Worm (Caenorhabditis elegans) whole organism, L1 larva: Measurements from ENCODE around the gene H40L08.1.

Experiments used
- C16A3.4 ChIP-seq: fragments of 150-350 bp; optimal IDR thresholded peaks from 2 replicates; lab custom pipeline; 2014; ENCODE audit warnings: missing biosample characterization, missing genetic modification characterization
- F16B12.6 ChIP-seq: fragments of 150-350 bp; optimal IDR thresholded peaks from 2 replicates; lab custom pipeline; 2014; ENCODE audit warnings: missing biosample characterization, missing genetic modification characterization
- Y116A8C.19 ChIP-seq: sonication (generic microtip); optimal IDR thresholded peaks from 2 replicates; lab custom pipeline; 2016; ENCODE audit warnings: missing compliant biosample characterization, missing genetic modification characterization, borderline replicate concordance
- aha-1 ChIP-seq: fragments of 150-350 bp; optimal IDR thresholded peaks from 2 replicates; lab custom pipeline; 2014; ENCODE audit warnings: missing biosample characterization, missing genetic modification characterization
- alr-1 ChIP-seq: fragments of 200-800 bp; sonication (Bioruptor generic); optimal IDR thresholded peaks from 2 replicates; lab custom pipeline; 2018; ENCODE audit warnings: borderline replicate concordance, mild to moderate bottlenecking, missing genetic modification characterization, missing compliant biosample characterization
- aly-2 ChIP-seq: fragments of 150-350 bp; optimal IDR thresholded peaks from 2 replicates; lab custom pipeline; 2014; ENCODE audit warnings: missing biosample characterization, missing genetic modification characterization
- ama-1 ChIP-seq: fragments of 150-350 bp; optimal IDR thresholded peaks from 2 replicates; lab custom pipeline; 2014
- blmp-1 ChIP-seq: fragments of 150-350 bp; optimal IDR thresholded peaks from 2 replicates; lab custom pipeline; 2014; ENCODE audit warnings: missing biosample characterization, missing genetic modification characterization
- ceh-90 ChIP-seq: sonication (generic microtip); optimal IDR thresholded peaks from 2 replicates; lab custom pipeline; 2016; ENCODE audit warnings: missing genetic modification characterization, missing compliant biosample characterization
- dpl-1 ChIP-seq, 3 experiments: fragments of 150-350 bp in 2 of 3; sonication (generic microtip) in 1 of 3; optimal IDR thresholded peaks; 2 replicates each; lab custom pipeline; 2014 to 2017; ENCODE audit warnings: missing biosample characterization in 3 of 3, missing genetic modification characterization in 3 of 3, missing genetic modification reagents in 3 of 3
- efl-1 ChIP-seq, 4 experiments: fragments of 150-350 bp; optimal IDR thresholded peaks in 3 of 4; peaks in 1 of 4; 1 replicate in 1 of 4; 2 replicates in 3 of 4; lab custom pipeline; 2014; ENCODE audit warnings: missing biosample characterization in 2 of 4, missing genetic modification characterization in 2 of 4, missing genetic modification reagents in 2 of 4
- efl-3 ChIP-seq: fragments of 200-800 bp; sonication (Bioruptor generic); optimal IDR thresholded peaks from 2 replicates; lab custom pipeline; 2018; ENCODE audit warnings: mild to moderate bottlenecking, missing genetic modification characterization, missing compliant biosample characterization
- elt-3 ChIP-seq, 6 experiments: fragments of 150-350 bp in 1 of 6; sonication (generic microtip); optimal IDR thresholded peaks; 2 replicates each; lab custom pipeline; 2017 to 2018; ENCODE audit warnings: missing biosample characterization in 6 of 6, missing genetic modification characterization in 6 of 6, inconsistent platforms in 1 of 6
- ets-5 ChIP-seq: fragments of 200-800 bp; sonication (Bioruptor generic); IDR thresholded peaks from 2 replicates; pipeline ENCODE4 v1.3.6; 2022; ENCODE audit warnings: missing genetic modification characterization, missing compliant biosample characterization
- fkh-10 ChIP-seq: sonication (generic microtip); optimal IDR thresholded peaks from 2 replicates; lab custom pipeline; 2017; ENCODE audit warnings: missing biosample characterization, missing genetic modification reagents, missing genetic modification characterization
- fkh-4 ChIP-seq: sonication (generic microtip); optimal IDR thresholded peaks from 2 replicates; lab custom pipeline; 2016; ENCODE audit warnings: missing compliant biosample characterization, missing genetic modification characterization, borderline replicate concordance
- hlh-17 ChIP-seq: fragments of 200-800 bp; sonication (Bioruptor generic); optimal IDR thresholded peaks from 2 replicates; lab custom pipeline; 2018; ENCODE audit warnings: missing genetic modification characterization, mild to moderate bottlenecking, missing compliant biosample characterization, moderate library complexity, borderline replicate concordance
- hlh-4 ChIP-seq: sonication (generic microtip); optimal IDR thresholded peaks from 2 replicates; lab custom pipeline; 2016; ENCODE audit warnings: mild to moderate bottlenecking, missing genetic modification characterization, missing compliant biosample characterization
- irx-1 ChIP-seq: sonication (generic microtip); optimal IDR thresholded peaks from 2 replicates; lab custom pipeline; 2016; ENCODE audit warnings: missing genetic modification characterization, missing compliant biosample characterization
- lin-13 ChIP-seq: fragments of 150-350 bp; optimal IDR thresholded peaks from 2 replicates; lab custom pipeline; 2014; ENCODE audit warnings: missing biosample characterization, missing genetic modification reagents, missing genetic modification characterization
- lin-14 ChIP-seq: fragments of 200-800 bp; sonication (Bioruptor generic); optimal IDR thresholded peaks from 2 replicates; lab custom pipeline; 2018; ENCODE audit warnings: mild to moderate bottlenecking, missing genetic modification characterization, moderate library complexity, missing compliant biosample characterization
- lin-15B ChIP-seq: fragments of 150-350 bp; sonication (generic microtip); optimal IDR thresholded peaks from 3 replicates; lab custom pipeline; 2014; ENCODE audit warnings: missing biosample characterization, missing genetic modification characterization
- lin-35 ChIP-seq, 2 experiments: fragments of 150-350 bp; optimal IDR thresholded peaks; 2 replicates each; lab custom pipeline; 2014; ENCODE audit warnings: missing biosample characterization in 2 of 2, missing genetic modification characterization in 2 of 2, missing genetic modification reagents in 2 of 2
- lir-3 ChIP-seq: sonication (generic microtip); optimal IDR thresholded peaks from 2 replicates; lab custom pipeline; 2016; ENCODE audit warnings: mild to moderate bottlenecking, missing genetic modification characterization, moderate library complexity, missing compliant biosample characterization; ENCODE audit not compliant: poor library complexity
- lsy-2 ChIP-seq, 2 experiments: fragments of 150-350 bp; optimal IDR thresholded peaks; 2 replicates each; lab custom pipeline; 2014; ENCODE audit warnings: missing biosample characterization in 2 of 2, missing genetic modification characterization in 2 of 2
- mdl-1 ChIP-seq, 2 experiments: fragments of 150-350 bp; optimal IDR thresholded peaks; 2 replicates each; lab custom pipeline; 2014 to 2017; ENCODE audit warnings: missing biosample characterization in 2 of 2, missing genetic modification characterization in 2 of 2, inconsistent platforms in 1 of 2
- mef-2 ChIP-seq: fragments of 150-350 bp; optimal IDR thresholded peaks from 2 replicates; lab custom pipeline; 2014; ENCODE audit warnings: missing biosample characterization, missing genetic modification characterization
- mep-1 ChIP-seq: fragments of 150-350 bp; optimal IDR thresholded peaks from 2 replicates; lab custom pipeline; 2014; ENCODE audit warnings: missing biosample characterization, missing genetic modification characterization
- nhr-19 ChIP-seq: fragments of 200-800 bp; sonication (Bioruptor generic); conservative IDR thresholded peaks from 2 replicates; pipeline ENCODE4 v1.3.6; 2022; ENCODE audit warnings: missing genetic modification characterization, missing compliant biosample characterization
- nhr-20 ChIP-seq: sonication (generic microtip); optimal IDR thresholded peaks from 2 replicates; lab custom pipeline; 2016; ENCODE audit warnings: mild to moderate bottlenecking, missing genetic modification characterization, missing compliant biosample characterization
- nhr-28 ChIP-seq: fragments of 150-350 bp; optimal IDR thresholded peaks from 2 replicates; lab custom pipeline; 2014; ENCODE audit warnings: missing biosample characterization, missing genetic modification characterization
- nhr-47 ChIP-seq: sonication (generic microtip); optimal IDR thresholded peaks from 2 replicates; lab custom pipeline; 2016; ENCODE audit warnings: mild to moderate bottlenecking, missing genetic modification characterization, moderate library complexity, missing compliant biosample characterization
- nhr-71 ChIP-seq: sonication (generic microtip); optimal IDR thresholded peaks from 2 replicates; lab custom pipeline; 2016; ENCODE audit warnings: mild to moderate bottlenecking, missing genetic modification characterization, moderate library complexity, missing compliant biosample characterization
- nhr-84 ChIP-seq: sonication (generic microtip); optimal IDR thresholded peaks from 2 replicates; lab custom pipeline; 2017; ENCODE audit warnings: missing biosample characterization, missing genetic modification characterization
- snu-23 ChIP-seq: sonication (generic microtip); optimal IDR thresholded peaks from 2 replicates; lab custom pipeline; 2016; ENCODE audit warnings: missing genetic modification characterization, missing compliant biosample characterization
- swsn-7 ChIP-seq: sonication (generic microtip); optimal IDR thresholded peaks from 2 replicates; lab custom pipeline; 2016; ENCODE audit warnings: missing genetic modification characterization, missing compliant biosample characterization
- tbx-2 ChIP-seq: sonication (generic microtip); optimal IDR thresholded peaks from 2 replicates; lab custom pipeline; 2016; ENCODE audit warnings: missing genetic modification characterization, missing compliant biosample characterization
- tlp-1 ChIP-seq: fragments of 150-350 bp; optimal IDR thresholded peaks from 2 replicates; lab custom pipeline; 2014; ENCODE audit warnings: missing biosample characterization, missing genetic modification characterization
- unc-130 ChIP-seq: fragments of 150-350 bp; optimal IDR thresholded peaks from 2 replicates; lab custom pipeline; 2017; ENCODE audit warnings: missing biosample characterization, missing genetic modification characterization, inconsistent platforms
- unc-62 ChIP-seq: fragments of 150-350 bp; optimal IDR thresholded peaks from 2 replicates; lab custom pipeline; 2014; ENCODE audit warnings: missing biosample characterization, missing genetic modification reagents, missing genetic modification characterization
- unc-86 ChIP-seq: sonication (generic microtip); optimal IDR thresholded peaks from 2 replicates; lab custom pipeline; 2016; ENCODE audit warnings: missing genetic modification characterization, missing compliant biosample characterization
- ztf-11 ChIP-seq, 2 experiments: sonication (generic microtip); optimal IDR thresholded peaks; 2 replicates each; lab custom pipeline; 2016 to 2017; ENCODE audit warnings: missing genetic modification characterization in 2 of 2, missing biosample characterization in 1 of 2, missing compliant biosample characterization in 1 of 2
- ztf-4 ChIP-seq: fragments of 150-350 bp; optimal IDR thresholded peaks from 2 replicates; lab custom pipeline; 2014; ENCODE audit warnings: missing biosample characterization, missing genetic modification characterization

H40L08.1 gene

ce11 chrX:15084395-15084794 is 509 bp upstream of the H40L08.1 start, which contains the start of gene F09B12.5:
Gene F09B12.5, plus strand, starts transcription at chrX:15084695.
- TF ChIP-seq ceh-90, result no peak
- TF ChIP-seq efl-3 (GFP tag; lab: Kevin White, UChicago), result no peak
- no peak for TF ChIP-seq lsy-2 (tag; optimal IDR thresholded peaks at IDR 0.05; lab: Kevin White, UChicago)
- TF ChIP-seq lin-13, result no peak
- TF ChIP-seq elt-3 (tag; optimal IDR thresholded peaks at IDR 0.05; lab: Kevin White, UChicago), result no peak

- TF ChIP-seq tlp-1 (tag; lab: Kevin White, UChicago), result no peak
- no peak for TF ChIP-seq ztf-11 (tag; optimal IDR thresholded peaks at IDR 0.05; lab: Kevin White, UChicago)
- TF ChIP-seq mef-2 (tag; lab: Kevin White, UChicago), result no peak
- peak; percentile 47 for TF ChIP-seq tbx-2 (tag; lab: Kevin White, UChicago)
- no peak for TF ChIP-seq hlh-4 (tag; lab: Kevin White, UChicago)
- TF ChIP-seq unc-62 (GFP tag; lab: Kevin White, UChicago), result no peak
- no peak for TF ChIP-seq ets-5 (GFP tag; lab: Robert Waterston, UW)
- TF ChIP-seq Y116A8C.19 (tag; lab: Kevin White, UChicago), result no peak
- TF ChIP-seq efl-1 (optimal IDR thresholded peaks at IDR 0.05; lab: Kevin White, UChicago), result no peak
- TF ChIP-seq efl-1 (GFP tag; optimal IDR thresholded peaks at IDR 0.05 in 1 of 2; lab: Kevin White, UChicago), result no peak
- no peak for TF ChIP-seq ama-1 (lab: Kevin White, UChicago)
- no peak for TF ChIP-seq irx-1 (tag; lab: Kevin White, UChicago)
- TF ChIP-seq aha-1 (tag; lab: Kevin White, UChicago), result no peak
- no peak for TF ChIP-seq unc-86 (tag; lab: Kevin White, UChicago)
- TF ChIP-seq ztf-4 (tag; lab: Kevin White, UChicago), result no peak
- TF ChIP-seq lin-15B (tag; lab: Kevin White, UChicago), result no peak
- no peak for TF ChIP-seq nhr-28 (tag; lab: Kevin White, UChicago)
- no peak for TF ChIP-seq lir-3 (tag; lab: Kevin White, UChicago)
- TF ChIP-seq hlh-17 (GFP tag; lab: Kevin White, UChicago), result no peak
- TF ChIP-seq blmp-1 (tag; lab: Kevin White, UChicago), result peak; percentile 79
- no peak for TF ChIP-seq swsn-7 (tag; lab: Kevin White, UChicago)
- TF ChIP-seq lin-14 (GFP tag; lab: Kevin White, UChicago), result no peak
- TF ChIP-seq nhr-19, result peak; percentile 51
- peak in 1 of 2 experiments; percentile 32 for TF ChIP-seq lin-35 (GFP tag; optimal IDR thresholded peaks at IDR 0.05; lab: Kevin White, UChicago)
- no peak for TF ChIP-seq nhr-84
- TF ChIP-seq nhr-71 (tag; lab: Kevin White, UChicago), result no peak
- TF ChIP-seq elt-3 (tag; optimal IDR thresholded peaks at IDR 0.05; lab: Kevin White, UChicago), result peak in 2 of 6 experiments; percentile 42 to 86
- TF ChIP-seq fkh-4 (tag; lab: Kevin White, UChicago), result no peak
- TF ChIP-seq F16B12.6 (tag; lab: Kevin White, UChicago), result no peak
- no peak for TF ChIP-seq lsy-2 (tag; optimal IDR thresholded peaks at IDR 0.05; lab: Kevin White, UChicago)
- TF ChIP-seq unc-130 (tag; lab: Kevin White, UChicago), result peak; percentile 37
- TF ChIP-seq nhr-47 (tag; lab: Kevin White, UChicago), result no peak
- no peak for TF ChIP-seq fkh-10
- no peak for TF ChIP-seq aly-2 (tag; lab: Kevin White, UChicago)
- TF ChIP-seq nhr-20 (tag; lab: Kevin White, UChicago), result peak; percentile 88
- TF ChIP-seq lin-13, result no peak
- TF ChIP-seq mep-1 (tag; lab: Kevin White, UChicago), result no peak
- TF ChIP-seq snu-23 (GFP tag; lab: Kevin White, UChicago), result peak; percentile 46
- peak in 1 of 2 experiments; percentile 48 for TF ChIP-seq mdl-1 (tag; optimal IDR thresholded peaks at IDR 0.05; lab: Kevin White, UChicago)
- TF ChIP-seq alr-1 (tag; lab: Kevin White, UChicago), result no peak
- no peak for TF ChIP-seq dpl-1 (GFP tag; optimal IDR thresholded peaks at IDR 0.05; lab: Kevin White, UChicago)
- no peak for TF ChIP-seq C16A3.4
Observed at ce11 chrX:15081486-15081885, 2.4 kb downstream of the H40L08.1 start.
